Fruit fly (Drosophila melanogaster): ENCODE measurements around the gene fz.
A peak's percentile ranks its signal among the peaks of the same experiment; 100 is the strongest.

fz gene

DNA sequence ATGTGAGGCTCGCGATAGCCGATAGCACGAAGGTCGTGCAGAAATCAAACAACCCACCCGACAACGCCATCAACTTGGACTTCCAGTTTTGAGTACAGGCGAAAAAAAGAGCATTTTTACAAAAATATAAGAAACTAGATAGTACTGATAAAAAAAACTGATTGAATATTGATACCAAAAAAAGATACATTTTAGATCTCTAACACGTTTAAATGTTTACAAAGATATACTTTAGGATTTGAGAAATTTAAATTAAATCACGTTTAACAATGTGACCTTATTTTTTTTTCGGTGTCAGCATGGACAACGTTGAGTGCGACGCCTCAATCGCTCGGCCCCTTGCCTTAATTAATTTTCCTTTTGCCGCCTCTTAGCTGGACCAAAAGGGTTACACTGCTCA, 76.1 kb downstream of the fz start (continued):
- peak; percentile 55 for TF ChIP-seq Hr39 (GFP tag; optimal IDR thresholded peaks at IDR 0.05)
- no peak for TF ChIP-seq CG6276 (GFP tag; optimal IDR thresholded peaks at IDR 0.05)
- TF ChIP-seq dac (GFP tag; optimal IDR thresholded peaks at IDR 0.05), result no peak
- TF ChIP-seq CG11762 (GFP tag; optimal IDR thresholded peaks at IDR 0.05; ENCODE audit: insufficient read depth), result peak; percentile 25
- peak; percentile 64 for TF ChIP-seq CG3919 (GFP tag; optimal IDR thresholded peaks at IDR 0.05)
- peak; percentile 86 for TF ChIP-seq Eip78C (GFP tag)
- peak; percentile 69 for TF ChIP-seq achi (GFP tag; optimal IDR thresholded peaks at IDR 0.05)
- peak; percentile 56 for TF ChIP-seq Sox102F (GFP tag; optimal IDR thresholded peaks at IDR 0.05)
- TF ChIP-seq Eip93F (GFP tag; optimal IDR thresholded peaks at IDR 0.05), result no peak
- no peak for TF ChIP-seq fkh (GFP tag; optimal IDR thresholded peaks at IDR 0.05)
- no peak for TF ChIP-seq Hr38 (GFP tag; optimal IDR thresholded peaks at IDR 0.05)
- no peak for TF ChIP-seq CG4318 (GFP tag; optimal IDR thresholded peaks at IDR 0.05)
- no peak for TF ChIP-seq CG16779 (tag; optimal IDR thresholded peaks at IDR 0.05)
- TF ChIP-seq spab (GFP tag; optimal IDR thresholded peaks at IDR 0.05), result peak; percentile 49
- peak; percentile 20 for TF ChIP-seq CG6854 (GFP tag; optimal IDR thresholded peaks at IDR 0.05)
- peak; percentile 55 for TF ChIP-seq CG34406 (GFP tag; optimal IDR thresholded peaks at IDR 0.05)
- TF ChIP-seq eg (GFP tag; IDR thresholded peaks at IDR 0.05), result no peak
- peak; percentile 48 for TF ChIP-seq CG3032 (tag; optimal IDR thresholded peaks at IDR 0.05)
- TF ChIP-seq pdm3 (GFP tag; optimal IDR thresholded peaks at IDR 0.05), result peak; percentile 51
- TF ChIP-seq CG6808 (GFP tag; optimal IDR thresholded peaks at IDR 0.05), result peak; percentile 50
- TF ChIP-seq acj6 (GFP tag; optimal IDR thresholded peaks at IDR 0.05), result peak; percentile 57
- TF ChIP-seq CG6163 (GFP tag; IDR thresholded peaks at IDR 0.05), result peak; percentile 60; the same call in 1 of the 3 replicates
- TF ChIP-seq OdsH (GFP tag; optimal IDR thresholded peaks at IDR 0.05), result peak; percentile 50
- peak; percentile 43 for TF ChIP-seq CG10669 (GFP tag; optimal IDR thresholded peaks at IDR 0.05)
- peak; percentile 60 for TF ChIP-seq Smox (GFP tag; optimal IDR thresholded peaks at IDR 0.05)
- peak; percentile 49 for TF ChIP-seq CG31627 (GFP tag; optimal IDR thresholded peaks at IDR 0.05)
- peak; percentile 62 for TF ChIP-seq CG6792 (GFP tag; optimal IDR thresholded peaks at IDR 0.05)
- peak; percentile 42 for TF ChIP-seq fd59A (GFP tag; optimal IDR thresholded peaks at IDR 0.05)
- TF ChIP-seq Sox14 (GFP tag; optimal IDR thresholded peaks at IDR 0.05), result peak; percentile 65
- TF ChIP-seq ss (GFP tag; optimal IDR thresholded peaks at IDR 0.05), result peak; percentile 5 to 51
- peak; percentile 53 for TF ChIP-seq CG8119 (GFP tag; IDR thresholded peaks at IDR 0.05)
- TF ChIP-seq fd85E (GFP tag; optimal IDR thresholded peaks at IDR 0.05), result no peak

DNA sequence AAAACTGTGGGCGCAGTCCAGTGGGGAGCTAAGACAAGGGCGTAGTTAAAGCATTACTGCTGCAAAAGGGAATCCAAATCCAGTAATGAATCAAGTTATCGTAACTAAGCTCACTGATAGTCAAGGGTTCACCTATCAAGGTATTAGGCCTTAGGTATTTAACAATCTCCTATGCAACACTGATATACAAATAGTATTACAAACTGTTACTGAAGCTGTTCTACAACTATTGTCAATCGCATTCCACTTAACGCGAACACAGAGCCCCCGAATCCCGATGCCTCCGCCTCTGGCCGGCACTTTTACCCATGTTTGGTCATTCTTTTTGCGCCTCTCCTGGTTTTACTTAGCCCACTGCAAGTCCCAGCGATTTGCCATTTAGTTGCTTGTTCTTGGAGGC, 76.7 kb downstream of the fz start:
- TF ChIP-seq net (GFP tag; optimal IDR thresholded peaks at IDR 0.05) (no peak), Sox102F (GFP tag; optimal IDR thresholded peaks at IDR 0.05) (no peak), cyc (GFP tag; optimal IDR thresholded peaks at IDR 0.05) (peak; percentile 33), pdm3 (GFP tag; optimal IDR thresholded peaks at IDR 0.05) (no peak), fkh (GFP tag; optimal IDR thresholded peaks at IDR 0.05) (no peak), Hr38 (GFP tag; optimal IDR thresholded peaks at IDR 0.05) (no peak), CG3032 (tag; optimal IDR thresholded peaks at IDR 0.05) (peak; percentile 77), Lpt (GFP tag; optimal IDR thresholded peaks at IDR 0.05) (no peak), salr (GFP tag; optimal IDR thresholded peaks at IDR 0.05) (peak in 1 of 2 experiments; percentile 13), Eip78C (GFP tag) (peak; percentile 80), CG4318 (GFP tag; optimal IDR thresholded peaks at IDR 0.05) (no peak), CG31627 (GFP tag; optimal IDR thresholded peaks at IDR 0.05) (peak; percentile 18), CG6792 (GFP tag; optimal IDR thresholded peaks at IDR 0.05) (no peak), CG11294 (GFP tag; IDR thresholded peaks at IDR 0.05) (no peak), CG6808 (GFP tag; optimal IDR thresholded peaks at IDR 0.05) (peak; percentile 73), Smox (GFP tag; optimal IDR thresholded peaks at IDR 0.05) (peak; percentile 25), CG34406 (GFP tag; optimal IDR thresholded peaks at IDR 0.05) (no peak), CG9139 (GFP tag; optimal IDR thresholded peaks at IDR 0.05) (no peak), Sox14 (GFP tag; optimal IDR thresholded peaks at IDR 0.05) (no peak), CG10631 (GFP tag; optimal IDR thresholded peaks at IDR 0.05) (peak; percentile 48), lz (GFP tag; optimal IDR thresholded peaks at IDR 0.05) (peak; percentile 18), fd85E (GFP tag; optimal IDR thresholded peaks at IDR 0.05) (no peak), fd59A (GFP tag; optimal IDR thresholded peaks at IDR 0.05) (peak; percentile 55), Eip75B (GFP tag; optimal IDR thresholded peaks at IDR 0.05) (peak; percentile 29), CG16779 (tag; optimal IDR thresholded peaks at IDR 0.05) (no peak), CG6163 (GFP tag; IDR thresholded peaks at IDR 0.05) (peak; percentile 37; the same call in 1 of the 3 replicates), CG3919 (GFP tag; optimal IDR thresholded peaks at IDR 0.05) (peak; percentile 23), CG8319 (GFP tag; optimal IDR thresholded peaks at IDR 0.05) (no peak), Eip93F (GFP tag; optimal IDR thresholded peaks at IDR 0.05) (no peak), topi (GFP tag; optimal IDR thresholded peaks at IDR 0.05) (peak; percentile 16), CG10669 (GFP tag; optimal IDR thresholded peaks at IDR 0.05) (peak; percentile 42), Blimp-1 (GFP tag; optimal IDR thresholded peaks at IDR 0.05) (no peak), Sox15 (GFP tag; optimal IDR thresholded peaks at IDR 0.05) (no peak), CG15336 (GFP tag; IDR thresholded peaks at IDR 0.05) (0 out of 2 replicates have a peak, but pooled peaks have one; percentile 11), CG32006 (GFP tag; optimal IDR thresholded peaks at IDR 0.05) (no peak), CG1621 (tag; optimal IDR thresholded peaks at IDR 0.05) (peak; percentile 51)

Measured in whole organism, prepupa.